Fruit fly (Drosophila melanogaster) whole organism, embryonic: ENCODE measurements around the gene CG42237.

Source experiments
- Adf1 ChIP-seq: fragments of 200-800 bp; sonication (Bioruptor generic); IDR thresholded peaks from 2 replicates; pipeline ENCODE4 v1.3.6; 2022; ENCODE audit warnings: missing biosample characterization, missing genetic modification characterization
- Atf3 ChIP-seq: fragments of 200-800 bp; sonication (Bioruptor generic); optimal IDR thresholded peaks from 3 replicates; lab custom pipeline; 2016; ENCODE audit warnings: missing biosample characterization, missing genetic modification characterization
- Atf6 ChIP-seq: fragments of 200-800 bp; sonication (Bioruptor generic); IDR thresholded peaks from 2 replicates; pipeline ENCODE4 v1.3.6; 2022; ENCODE audit warnings: missing biosample characterization, missing genetic modification characterization
- CG10431 ChIP-seq: fragments of 200-800 bp; sonication (Bioruptor generic); optimal IDR thresholded peaks from 3 replicates; lab custom pipeline; 2018; ENCODE audit warnings: missing biosample characterization, mild to moderate bottlenecking, missing genetic modification characterization
- CG10565 ChIP-seq: fragments of 200-800 bp; sonication (Bioruptor generic); optimal IDR thresholded peaks from 3 replicates; lab custom pipeline; 2016; ENCODE audit warnings: missing biosample characterization, mild to moderate bottlenecking, missing genetic modification characterization
- CG12659 ChIP-seq: fragments of 200-800 bp; sonication (Bioruptor generic); optimal IDR thresholded peaks from 3 replicates; lab custom pipeline; 2017; ENCODE audit warnings: mild to moderate bottlenecking, missing biosample characterization, missing genetic modification reagents, missing genetic modification characterization
- CG15073 ChIP-seq: fragments of 200-800 bp; sonication (Bioruptor generic); optimal IDR thresholded peaks from 2 replicates; lab custom pipeline; 2016; ENCODE audit warnings: missing biosample characterization, missing genetic modification characterization
- CG15696 ChIP-seq: fragments of 200-800 bp; sonication (Bioruptor generic); optimal IDR thresholded peaks from 2 replicates; lab custom pipeline; 2019; ENCODE audit warnings: missing biosample characterization, mild to moderate bottlenecking, missing genetic modification characterization, moderate library complexity
- CG16779 ChIP-seq: fragments of 200-800 bp; sonication (Bioruptor generic); IDR thresholded peaks from 2 replicates; pipeline ENCODE4 v1.3.6; 2022; ENCODE audit warnings: missing biosample characterization, missing genetic modification characterization
- CG18764 ChIP-seq: fragments of 200-800 bp; sonication (Bioruptor generic); optimal IDR thresholded peaks from 3 replicates; lab custom pipeline; 2016; ENCODE audit warnings: missing biosample characterization, missing genetic modification characterization
- CG2875 ChIP-seq: fragments of 200-800 bp; sonication (Bioruptor generic); optimal IDR thresholded peaks from 2 replicates; lab custom pipeline; 2017; ENCODE audit warnings: missing biosample characterization, mild to moderate bottlenecking, missing genetic modification characterization, missing genetic modification reagents
- CG32532 ChIP-seq: fragments of 200-800 bp; sonication (Bioruptor generic); IDR thresholded peaks from 2 replicates; pipeline ENCODE4 v1.3.6; 2022; ENCODE audit warnings: missing biosample characterization, missing genetic modification characterization
- CG5245 ChIP-seq: fragments of 200-800 bp; sonication (Bioruptor generic); optimal IDR thresholded peaks from 3 replicates; lab custom pipeline; 2016; ENCODE audit warnings: missing biosample characterization, missing genetic modification characterization
- CG5953 ChIP-seq: fragments of 200-800 bp; sonication (Bioruptor generic); IDR thresholded peaks from 2 replicates; pipeline ENCODE4 v1.3.6; 2022; ENCODE audit warnings: missing biosample characterization, missing genetic modification characterization
- CG7839 ChIP-seq: fragments of 200-800 bp; sonication (Bioruptor generic); optimal IDR thresholded peaks from 3 replicates; lab custom pipeline; 2018; ENCODE audit warnings: missing biosample characterization, mild to moderate bottlenecking, missing genetic modification characterization, moderate library complexity
- CG9215 ChIP-seq: fragments of 200-800 bp; sonication (Bioruptor generic); IDR thresholded peaks from 2 replicates; pipeline ENCODE4 v1.3.6; 2022; ENCODE audit warnings: missing biosample characterization, missing genetic modification characterization
- CG9797 ChIP-seq: fragments of 200-800 bp; sonication (Bioruptor generic); optimal IDR thresholded peaks from 3 replicates; lab custom pipeline; 2018; ENCODE audit warnings: missing biosample characterization, mild to moderate bottlenecking, missing genetic modification characterization
- CoRest ChIP-seq: fragments of 200-800 bp; sonication (Bioruptor generic); optimal IDR thresholded peaks from 3 replicates; lab custom pipeline; 2018; ENCODE audit warnings: missing biosample characterization, mild to moderate bottlenecking, missing genetic modification characterization, moderate library complexity
- D ChIP-seq, 2 experiments: fragments of 200-800 bp in 1 of 2; fragments of >200 bp in 1 of 2; sonication (Bioruptor generic) in 1 of 2; optimal IDR thresholded peaks; 2 replicates in 1 of 2; 3 replicates in 1 of 2; lab custom pipeline; 2017; ENCODE audit warnings: mild to moderate bottlenecking in 1 of 2, missing biosample characterization in 1 of 2, missing genetic modification characterization in 1 of 2, missing genetic modification reagents in 1 of 2
- Dp ChIP-seq: fragments of 200-800 bp; sonication (Bioruptor generic); optimal IDR thresholded peaks from 2 replicates; lab custom pipeline; 2018; ENCODE audit warnings: missing biosample characterization, mild to moderate bottlenecking, missing genetic modification characterization, moderate library complexity
- HLHmδ ChIP-seq: fragments of 200-800 bp; sonication (Bioruptor generic); optimal IDR thresholded peaks from 2 replicates; lab custom pipeline; 2018; ENCODE audit warnings: missing biosample characterization, mild to moderate bottlenecking, missing genetic modification characterization, moderate library complexity
- Hey ChIP-seq: fragments of 200-800 bp; sonication (Bioruptor generic); optimal IDR thresholded peaks from 3 replicates; lab custom pipeline; 2018; ENCODE audit warnings: missing biosample characterization, mild to moderate bottlenecking, missing genetic modification characterization
- Hr51 ChIP-seq, 2 experiments: fragments of 200-800 bp; sonication (Bioruptor generic); optimal IDR thresholded peaks; 2 replicates in 1 of 2; 3 replicates in 1 of 2; lab custom pipeline; 2016 to 2018; ENCODE audit warnings: missing biosample characterization in 2 of 2, missing genetic modification characterization in 2 of 2, mild to moderate bottlenecking in 1 of 2, moderate library complexity in 1 of 2
- Kr ChIP-seq: fragments of 200-800 bp; sonication (Bioruptor generic); optimal IDR thresholded peaks from 2 replicates; lab custom pipeline; 2017; ENCODE audit warnings: missing biosample characterization, mild to moderate bottlenecking, missing genetic modification characterization
- MESR4 ChIP-seq: fragments of 200-800 bp; sonication (Bioruptor generic); optimal IDR thresholded peaks from 2 replicates; lab custom pipeline; 2018; ENCODE audit warnings: missing biosample characterization, mild to moderate bottlenecking, missing genetic modification characterization, moderate library complexity
- Neu2 ChIP-seq: fragments of 200-800 bp; sonication (Bioruptor generic); optimal IDR thresholded peaks from 3 replicates; lab custom pipeline; 2016; ENCODE audit warnings: missing biosample characterization, missing genetic modification characterization, borderline replicate concordance
- Sin3A ChIP-seq: fragments of >200 bp; optimal IDR thresholded peaks from 2 replicates; lab custom pipeline; 2018
- TFAM ChIP-seq: fragments of 200-800 bp; sonication (Bioruptor generic); optimal IDR thresholded peaks from 2 replicates; lab custom pipeline; 2017; ENCODE audit warnings: missing biosample characterization, missing genetic modification characterization, inconsistent platforms
- btn ChIP-seq: fragments of 200-800 bp; sonication (Bioruptor generic); optimal IDR thresholded peaks from 2 replicates; lab custom pipeline; 2016; ENCODE audit warnings: missing biosample characterization, missing genetic modification characterization
- dan ChIP-seq: fragments of 200-800 bp; sonication (Bioruptor generic); IDR thresholded peaks from 2 replicates; pipeline ENCODE4 v1.3.6; 2022; ENCODE audit warnings: missing biosample characterization, missing genetic modification characterization
- gce ChIP-seq: fragments of 200-800 bp; sonication (Bioruptor generic); IDR thresholded peaks from 3 replicates; pipeline ENCODE4 v1.3.6; 2022; ENCODE audit warnings: missing biosample characterization, missing genetic modification characterization
- gfzf ChIP-seq: fragments of 200-800 bp; sonication (Bioruptor generic); optimal IDR thresholded peaks from 2 replicates; lab custom pipeline; 2016; ENCODE audit warnings: missing biosample characterization, mild to moderate bottlenecking, missing genetic modification characterization, moderate library complexity
- grau ChIP-seq: fragments of 200-800 bp; optimal IDR thresholded peaks from 3 replicates; lab custom pipeline; 2019; ENCODE audit warnings: missing biosample characterization, mild to moderate bottlenecking, missing genetic modification characterization, moderate library complexity
- h ChIP-seq: fragments of >200 bp; optimal IDR thresholded peaks from 2 replicates; lab custom pipeline; 2017
- kah ChIP-seq: fragments of 200-800 bp; sonication (Bioruptor generic); optimal IDR thresholded peaks from 2 replicates; lab custom pipeline; 2018; ENCODE audit warnings: missing biosample characterization, mild to moderate bottlenecking, missing genetic modification characterization
- mld ChIP-seq: fragments of 200-800 bp; sonication (Bioruptor generic); IDR thresholded peaks from 3 replicates; pipeline ENCODE4 v1.3.6; 2022; ENCODE audit warnings: missing biosample characterization, missing genetic modification characterization; ENCODE audit not compliant: partially characterized antibody
- odd ChIP-seq: fragments of 200-800 bp; sonication (Bioruptor generic); optimal IDR thresholded peaks from 2 replicates; lab custom pipeline; 2017; ENCODE audit warnings: missing biosample characterization, mild to moderate bottlenecking, missing genetic modification characterization
- org-1 ChIP-seq: fragments of 200-800 bp; sonication (Bioruptor generic); optimal IDR thresholded peaks from 2 replicates; lab custom pipeline; 2017; ENCODE audit warnings: missing biosample characterization, missing genetic modification characterization
- p53 ChIP-seq: fragments of 200-800 bp; sonication (Bioruptor generic); optimal IDR thresholded peaks from 2 replicates; lab custom pipeline; 2016; ENCODE audit warnings: missing biosample characterization, missing genetic modification characterization
- pzg ChIP-seq: fragments of 200-800 bp; sonication (Bioruptor generic); optimal IDR thresholded peaks from 3 replicates; lab custom pipeline; 2018; ENCODE audit warnings: missing biosample characterization, mild to moderate bottlenecking, missing genetic modification characterization, moderate library complexity
- ranshi ChIP-seq: fragments of 200-800 bp; sonication (Bioruptor generic); IDR thresholded peaks from 2 replicates; pipeline ENCODE4 v1.3.6; 2022; ENCODE audit warnings: missing biosample characterization, missing genetic modification characterization
- run ChIP-seq: fragments of 200-800 bp; sonication (Bioruptor generic); optimal IDR thresholded peaks from 3 replicates; lab custom pipeline; 2018; ENCODE audit warnings: missing biosample characterization, mild to moderate bottlenecking, missing genetic modification characterization
- schlank ChIP-seq: fragments of 200-800 bp; sonication (Bioruptor generic); optimal IDR thresholded peaks from 2 replicates; lab custom pipeline; 2018; ENCODE audit warnings: missing biosample characterization, mild to moderate bottlenecking, missing genetic modification characterization
- stc ChIP-seq: fragments of 200-800 bp; sonication (Bioruptor generic); IDR thresholded peaks from 2 replicates; pipeline ENCODE4 v1.3.6; 2022; ENCODE audit warnings: missing biosample characterization, missing genetic modification characterization
- tgo ChIP-seq: fragments of 200-800 bp; sonication (Bioruptor generic); IDR thresholded peaks from 3 replicates; pipeline ENCODE4 v1.3.6; 2022; ENCODE audit warnings: missing biosample characterization, missing genetic modification characterization
- tup ChIP-seq: fragments of 200-800 bp; sonication (Bioruptor generic); optimal IDR thresholded peaks from 2 replicates; lab custom pipeline; 2016; ENCODE audit warnings: missing biosample characterization, mild to moderate bottlenecking, missing genetic modification characterization, moderate library complexity
- twi ChIP-seq: fragments of 200-800 bp; optimal IDR thresholded peaks from 2 replicates; lab custom pipeline; 2019; ENCODE audit warnings: missing biosample characterization, mild to moderate bottlenecking, missing genetic modification characterization, moderate library complexity
- z ChIP-seq: fragments of 200-800 bp; sonication (Bioruptor generic); IDR thresholded peaks from 3 replicates; pipeline ENCODE4 v1.3.6; 2022; ENCODE audit warnings: missing biosample characterization, missing genetic modification characterization
- zen ChIP-seq: fragments of 200-800 bp; sonication (Bioruptor generic); optimal IDR thresholded peaks from 3 replicates; lab custom pipeline; 2018; ENCODE audit warnings: missing biosample characterization, mild to moderate bottlenecking, missing genetic modification characterization, moderate library complexity
- zf30C ChIP-seq: fragments of 200-800 bp; sonication (Bioruptor generic); optimal IDR thresholded peaks from 3 replicates; lab custom pipeline; 2018; ENCODE audit warnings: missing biosample characterization, mild to moderate bottlenecking, missing genetic modification characterization

CG42237 gene

dm6 chrX:13088025-13088805 lies 26.7 kb upstream of the CG42237 start (continued):
- TF ChIP-seq mld (GFP tag; lab: Robert Waterston, UW): no peak
- no peak for TF ChIP-seq CG12659 (GFP tag; lab: Kevin White, UChicago)
- TF ChIP-seq Adf1 (GFP tag; lab: Robert Waterston, UW): no peak
- no peak for TF ChIP-seq kah (GFP tag; lab: Kevin White, UChicago)
- TF ChIP-seq grau (tag; lab: Kevin White, UChicago): peak; percentile 47
- no peak for TF ChIP-seq MESR4 (GFP tag; lab: Kevin White, UChicago)
- no peak for TF ChIP-seq CG9215
- TF ChIP-seq run: no peak
- no peak for TF ChIP-seq gce
- peak; percentile 36 for TF ChIP-seq CG10431 (GFP tag; lab: Kevin White, UChicago)
- TF ChIP-seq z (GFP tag; lab: Robert Waterston, UW): no peak
- TF ChIP-seq twi (tag; lab: Kevin White, UChicago): no peak
- TF ChIP-seq D (optimal IDR thresholded peaks at IDR 0.05; lab: Kevin White, UChicago): no peak
- TF ChIP-seq D (GFP tag; optimal IDR thresholded peaks at IDR 0.05; lab: Kevin White, UChicago): no peak
- TF ChIP-seq Atf3 (GFP tag; lab: Kevin White, UChicago): no peak
- TF ChIP-seq tup (GFP tag; lab: Kevin White, UChicago): no peak
- peak; percentile 1 for TF ChIP-seq CG15696
- TF ChIP-seq CG2875: no peak
- TF ChIP-seq Sin3A (lab: Kevin White, UChicago): no peak
- TF ChIP-seq CG7839 (tag; lab: Kevin White, UChicago): peak; percentile 51
- TF ChIP-seq p53 (GFP tag; lab: Kevin White, UChicago): no peak
- no peak for TF ChIP-seq CG5245 (GFP tag; lab: Kevin White, UChicago)
- TF ChIP-seq stc (GFP tag; lab: Robert Waterston, UW): no peak
- peak; percentile 31 for TF ChIP-seq org-1 (GFP tag; lab: Kevin White, UChicago)
- no peak for TF ChIP-seq CG32532 (GFP tag; lab: Robert Waterston, UW)
- TF ChIP-seq zf30C (GFP tag; lab: Kevin White, UChicago): peak; percentile 23
- no peak for TF ChIP-seq tgo (GFP tag; lab: Robert Waterston, UW)
- TF ChIP-seq CG9797 (GFP tag; lab: Kevin White, UChicago): no peak
- TF ChIP-seq ranshi (GFP tag; lab: Robert Waterston, UW): no peak
- no peak for TF ChIP-seq Hey (tag; lab: Kevin White, UChicago)
- TF ChIP-seq btn (GFP tag; lab: Kevin White, UChicago): no peak
- no peak for TF ChIP-seq schlank (tag; lab: Kevin White, UChicago)
- peak; percentile 6 for TF ChIP-seq odd (GFP tag; lab: Kevin White, UChicago)
- TF ChIP-seq HLHmδ (GFP tag; lab: Kevin White, UChicago): no peak
- no peak for TF ChIP-seq h (lab: Kevin White, UChicago)
- no peak for TF ChIP-seq Dp
- no peak for TF ChIP-seq pzg (GFP tag; lab: Kevin White, UChicago)
- no peak for TF ChIP-seq Neu2 (GFP tag; lab: Kevin White, UChicago)
- no peak for TF ChIP-seq zen (tag; lab: Kevin White, UChicago)
- no peak for TF ChIP-seq dan
- no peak for TF ChIP-seq CG16779
- no peak for TF ChIP-seq Atf6 (GFP tag; lab: Robert Waterston, UW)
- TF ChIP-seq CG15073 (GFP tag; lab: Kevin White, UChicago): no peak
- TF ChIP-seq Kr (GFP tag; lab: Kevin White, UChicago): no peak
- TF ChIP-seq CG18764: no peak
- no peak for TF ChIP-seq TFAM (GFP tag; lab: Kevin White, UChicago)
- no peak for TF ChIP-seq CG5953
- TF ChIP-seq CG10565 (GFP tag; lab: Kevin White, UChicago): no peak
- no peak for TF ChIP-seq gfzf (GFP tag; lab: Kevin White, UChicago)
- TF ChIP-seq CoRest (tag; lab: Kevin White, UChicago): peak; percentile 53
- peak in 1 of 2 experiments; percentile 44 for TF ChIP-seq Hr51 (GFP tag; optimal IDR thresholded peaks at IDR 0.05; lab: Kevin White, UChicago)
